Worm (Caenorhabditis elegans): ENCODE results near the gene nlg-1.

nlg-1 gene

ce11 chrX:13666864-13667263, 35.9 kb upstream of the nlg-1 start:
- no peak for TF ChIP-seq snpc-3.4 (tag; optimal IDR thresholded peaks at IDR 0.05)
- no peak for TF ChIP-seq attf-3 (GFP tag; conservative IDR thresholded peaks at IDR 0.05)
- no peak for TF ChIP-seq somi-1 (GFP tag; optimal IDR thresholded peaks at IDR 0.05)
- no peak for TF ChIP-seq lin-54 (GFP tag; optimal IDR thresholded peaks at IDR 0.05)
- no peak for TF ChIP-seq mes-4 (tag; optimal IDR thresholded peaks at IDR 0.05)
- TF ChIP-seq efl-1 (GFP tag; optimal IDR thresholded peaks at IDR 0.05): no peak
- no peak for TF ChIP-seq hsf-1 (GFP tag; IDR thresholded peaks at IDR 0.05)
- no peak for TF ChIP-seq ztf-25 (GFP tag; IDR thresholded peaks at IDR 0.05)
- no peak for TF ChIP-seq nhr-90 (tag; optimal IDR thresholded peaks at IDR 0.05)
- no peak for TF ChIP-seq lin-35 (GFP tag; optimal IDR thresholded peaks at IDR 0.05)
- TF ChIP-seq ama-1 (optimal IDR thresholded peaks at IDR 0.05): no peak
- TF ChIP-seq ama-1 (GFP tag; optimal IDR thresholded peaks at IDR 0.05): no peak
- no peak for TF ChIP-seq F37B4.10 (GFP tag; IDR thresholded peaks at IDR 0.05)
- TF ChIP-seq Y53F4B.3 (GFP tag; IDR thresholded peaks at IDR 0.05): no peak
- no peak for TF ChIP-seq F22D6.2 (tag; optimal IDR thresholded peaks at IDR 0.05)
- no peak for TF ChIP-seq madf-8 (GFP tag; conservative IDR thresholded peaks at IDR 0.05)
- TF ChIP-seq tbx-9 (tag; optimal IDR thresholded peaks at IDR 0.05; ENCODE audit: borderline replicate concordance): no peak
- TF ChIP-seq nhr-120 (GFP tag; IDR thresholded peaks at IDR 0.05): no peak
- no peak for TF ChIP-seq hmg-20 (GFP tag; IDR thresholded peaks at IDR 0.05)

- TF ChIP-seq gei-17 (GFP tag; optimal IDR thresholded peaks at IDR 0.05) (peak; percentile 88), dox-1 (GFP tag; IDR thresholded peaks at IDR 0.05) (peak; percentile 93), hrde-1 (tag; optimal IDR thresholded peaks at IDR 0.05; ENCODE audit: borderline replicate concordance) (peak; percentile 89), hmg-20 (GFP tag; IDR thresholded peaks at IDR 0.05) (peak; percentile 91), attf-3 (GFP tag; conservative IDR thresholded peaks at IDR 0.05) (peak; percentile 56), egl-18 (GFP tag; IDR thresholded peaks at IDR 0.05) (peak; percentile 78), ztf-22 (GFP tag; optimal IDR thresholded peaks at IDR 0.05) (peak; percentile 79), ztf-28 (GFP tag; IDR thresholded peaks at IDR 0.05) (peak; percentile 77; the same call in 1 of the 2 replicates), attf-6 (GFP tag; IDR thresholded peaks at IDR 0.05) (peak; percentile 80; the same call in 1 of the 2 replicates), mxl-1 (tag; optimal IDR thresholded peaks at IDR 0.05) (peak; percentile 97), madf-3 (GFP tag; IDR thresholded peaks at IDR 0.05) (peak; percentile 88; the same call in 1 of the 2 replicates), atf-7 (tag; optimal IDR thresholded peaks at IDR 0.05) (peak; percentile 88), ceh-27 (GFP tag; optimal IDR thresholded peaks at IDR 0.05) (peak; percentile 96), aptf-2 (GFP tag; conservative IDR thresholded peaks at IDR 0.05) (peak; percentile 64; the same call in 1 of the 2 replicates), die-1 (tag; optimal IDR thresholded peaks at IDR 0.05) (peak; percentile 97), ztf-26 (tag; optimal IDR thresholded peaks at IDR 0.05) (peak; percentile 89), lsl-1 (GFP tag; optimal IDR thresholded peaks at IDR 0.05) (peak; percentile 32), cebp-1 (GFP tag; IDR thresholded peaks at IDR 0.05) (peak; percentile 71), cebp-1 (tag; optimal IDR thresholded peaks at IDR 0.05) (peak; percentile 90), F37B4.10 (GFP tag; IDR thresholded peaks at IDR 0.05) (0 out of 2 replicates have a peak, but pooled peaks have one; percentile 86), K12H6.12 (tag; optimal IDR thresholded peaks at IDR 0.05) (peak; percentile 87), lin-54 (GFP tag; optimal IDR thresholded peaks at IDR 0.05) (peak; percentile 77), bed-2 (GFP tag; IDR thresholded peaks at IDR 0.05) (peak; percentile 65; the same call in 1 of the 2 replicates), F57C9.4 (tag; optimal IDR thresholded peaks at IDR 0.05) (peak; percentile 81), repo-1 (tag; optimal IDR thresholded peaks at IDR 0.05) (peak; percentile 85), rcor-1 (GFP tag; IDR thresholded peaks at IDR 0.05) (peak; percentile 94), pbrm-1 (GFP tag; IDR thresholded peaks at IDR 0.05) (peak; percentile 91), D2030.7 (GFP tag; IDR thresholded peaks at IDR 0.05) (peak; percentile 89), ceh-100 (GFP tag; IDR thresholded peaks at IDR 0.05) (peak; percentile 78), T07F8.4 (tag; optimal IDR thresholded peaks at IDR 0.05) (peak; percentile 89), rec-8 (tag; optimal IDR thresholded peaks at IDR 0.05) (peak; percentile 95), fkh-3 (tag; optimal IDR thresholded peaks at IDR 0.05) (peak; percentile 97), nhr-27 (tag; optimal IDR thresholded peaks at IDR 0.05) (peak; percentile 79)
Observed at ce11 chrX:13665447-13665846, 34.5 kb upstream of the nlg-1 start.
